Worm (Caenorhabditis elegans): ENCODE measurements around the gene T13C5.7.

DNA sequence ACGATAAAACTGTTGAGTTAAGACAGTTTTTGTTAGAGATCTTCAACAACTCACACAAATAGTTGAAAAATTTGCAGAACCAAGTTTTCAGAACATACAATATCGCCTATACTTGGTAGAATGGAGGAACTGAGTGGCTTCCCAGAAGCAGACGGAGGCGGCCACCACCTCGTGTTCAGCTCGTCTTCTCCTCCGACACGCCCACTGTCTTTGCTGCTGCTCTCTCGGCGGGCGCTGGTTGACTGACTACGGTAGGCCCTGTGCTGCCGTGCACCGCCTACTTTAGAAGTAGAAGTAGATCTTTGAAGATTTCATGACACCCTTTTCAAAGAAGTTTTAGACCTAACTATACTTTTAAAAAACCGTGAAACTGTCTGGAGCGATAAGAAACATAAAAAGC is 18.4 kb upstream of the T13C5.7 start:
- TF ChIP-seq ama-1 (optimal IDR thresholded peaks at IDR 0.05) (no peak), tbx-37 (GFP tag; conservative IDR thresholded peaks at IDR 0.05) (no peak)

Data from whole organism, early embryonic.